Worm (Caenorhabditis elegans) whole organism, midembryonic: ENCODE measurements around the gene sru-4.

Experiments used
- flt-1 ChIP-seq: fragments of 200-800 bp; sonication (Bioruptor generic); IDR thresholded peaks from 2 replicates; pipeline ENCODE4 v1.3.6; 2022; ENCODE audit warnings: missing genetic modification characterization, missing compliant biosample characterization
- klf-2 ChIP-seq: fragments of 200-800 bp; sonication (Bioruptor generic); conservative IDR thresholded peaks from 2 replicates; pipeline ENCODE4 v1.3.6; 2022; ENCODE audit warnings: missing genetic modification reagents, missing genetic modification characterization, missing compliant biosample characterization
- ref-1 ChIP-seq: fragments of 200-800 bp; sonication (Bioruptor generic); conservative IDR thresholded peaks from 2 replicates; pipeline ENCODE4 v1.3.6; 2022; ENCODE audit warnings: missing genetic modification reagents, missing genetic modification characterization, missing compliant biosample characterization
- ztf-23 ChIP-seq: fragments of 200-800 bp; sonication (Bioruptor generic); IDR thresholded peaks from 2 replicates; pipeline ENCODE4 v1.3.6; 2022; ENCODE audit warnings: missing genetic modification reagents, missing genetic modification characterization, missing compliant biosample characterization
- ztf-29 ChIP-seq: fragments of 200-800 bp; sonication (Bioruptor generic); IDR thresholded peaks from 2 replicates; pipeline ENCODE4 v1.3.6; 2022; ENCODE audit warnings: missing genetic modification reagents, missing genetic modification characterization, missing compliant biosample characterization

ce11 chrIV:9512836-9513235 lies 14.6 kb downstream of the sru-4 start, which contains the start of gene C33A12.3:
- no peak for TF ChIP-seq klf-2 (GFP tag; lab: Robert Waterston, UW)
- TF ChIP-seq flt-1 (GFP tag; lab: Robert Waterston, UW): no peak
- no peak for TF ChIP-seq ztf-29
- TF ChIP-seq ztf-23 (GFP tag; lab: Robert Waterston, UW): no peak
- TF ChIP-seq ref-1: no peak
